Fruit fly (Drosophila melanogaster) whole organism, embryonic: ENCODE results near the gene CG10948.

Source experiments
- Adf1 ChIP-seq: fragments of 200-800 bp; sonication (Bioruptor generic); IDR thresholded peaks from 2 replicates; pipeline ENCODE4 v1.3.6; 2022; ENCODE audit warnings: missing biosample characterization, missing genetic modification characterization
- Aef1 ChIP-seq: fragments of 200-800 bp; sonication (Bioruptor generic); IDR thresholded peaks from 3 replicates; pipeline ENCODE4 v1.3.6; 2022; ENCODE audit warnings: missing biosample characterization, missing genetic modification characterization
- CG10321 ChIP-seq: fragments of 200-800 bp; sonication (Bioruptor generic); IDR thresholded peaks from 2 replicates; pipeline ENCODE4 v1.3.6; 2022; ENCODE audit warnings: missing biosample characterization, missing genetic modification characterization
- CG10431 ChIP-seq: fragments of 200-800 bp; sonication (Bioruptor generic); optimal IDR thresholded peaks from 3 replicates; lab custom pipeline; 2018; ENCODE audit warnings: missing biosample characterization, mild to moderate bottlenecking, missing genetic modification characterization
- CG10543 ChIP-seq: fragments of 200-800 bp; sonication (Bioruptor generic); optimal IDR thresholded peaks from 3 replicates; lab custom pipeline; 2017; ENCODE audit warnings: missing biosample characterization, mild to moderate bottlenecking, missing genetic modification characterization, moderate library complexity
- CG10959 ChIP-seq: fragments of 200-800 bp; sonication (Bioruptor generic); IDR thresholded peaks from 2 replicates; pipeline ENCODE4 v1.3.6; 2022; ENCODE audit warnings: missing biosample characterization, missing genetic modification characterization
- CG11247 ChIP-seq: fragments of 200-800 bp; sonication (Bioruptor generic); IDR thresholded peaks from 2 replicates; pipeline ENCODE4 v1.3.6; 2022; ENCODE audit warnings: missing biosample characterization, missing genetic modification characterization
- CG12071 ChIP-seq: fragments of 200-800 bp; sonication (Bioruptor generic); optimal IDR thresholded peaks from 3 replicates; lab custom pipeline; 2018; ENCODE audit warnings: missing biosample characterization, mild to moderate bottlenecking, missing genetic modification characterization
- CG13287 ChIP-seq: fragments of 200-800 bp; sonication (Bioruptor generic); IDR thresholded peaks from 2 replicates; pipeline ENCODE4 v1.3.6; 2022; ENCODE audit warnings: missing biosample characterization, missing genetic modification characterization; ENCODE audit not compliant: partially characterized antibody
- CG13424 ChIP-seq: fragments of 200-800 bp; sonication (Bioruptor generic); optimal IDR thresholded peaks from 2 replicates; lab custom pipeline; 2019; ENCODE audit warnings: missing biosample characterization, mild to moderate bottlenecking, missing genetic modification characterization, moderate library complexity
- CG13624 ChIP-seq: fragments of 200-800 bp; sonication (Bioruptor generic); optimal IDR thresholded peaks from 2 replicates; lab custom pipeline; 2016; ENCODE audit warnings: missing biosample characterization, missing genetic modification characterization
- CG14441 ChIP-seq: fragments of 200-800 bp; sonication (Bioruptor generic); IDR thresholded peaks from 2 replicates; pipeline ENCODE4 v1.3.6; 2022; ENCODE audit warnings: missing biosample characterization, missing genetic modification characterization
- CG14860 ChIP-seq: fragments of 200-800 bp; sonication (Bioruptor generic); IDR thresholded peaks from 3 replicates; pipeline ENCODE4 v1.3.6; 2022; ENCODE audit warnings: missing biosample characterization, missing genetic modification characterization; ENCODE audit not compliant: partially characterized antibody
- CG18011 ChIP-seq: fragments of 200-800 bp; sonication (Bioruptor generic); optimal IDR thresholded peaks from 2 replicates; lab custom pipeline; 2017; ENCODE audit warnings: missing biosample characterization, missing genetic modification characterization, mild to moderate bottlenecking, moderate library complexity, missing genotype
- CG2202 ChIP-seq: fragments of 200-800 bp; sonication (Bioruptor generic); optimal IDR thresholded peaks from 2 replicates; lab custom pipeline; 2018; ENCODE audit warnings: missing biosample characterization, mild to moderate bottlenecking, missing genetic modification characterization
- CG3163 ChIP-seq: fragments of 200-800 bp; sonication (Bioruptor generic); optimal IDR thresholded peaks from 3 replicates; lab custom pipeline; 2016; ENCODE audit warnings: missing biosample characterization, missing genetic modification characterization
- CG32772 ChIP-seq: fragments of 200-800 bp; sonication (Bioruptor generic); IDR thresholded peaks from 2 replicates; pipeline ENCODE4 v1.3.6; 2022; ENCODE audit warnings: missing biosample characterization, missing genetic modification characterization
- CG3407 ChIP-seq: fragments of 200-800 bp; sonication (Bioruptor generic); optimal IDR thresholded peaks from 2 replicates; lab custom pipeline; 2018; ENCODE audit warnings: missing biosample characterization, mild to moderate bottlenecking, missing genetic modification characterization
- CG3838 ChIP-seq: fragments of 200-800 bp; sonication (Bioruptor generic); optimal IDR thresholded peaks from 3 replicates; lab custom pipeline; 2016; ENCODE audit warnings: missing biosample characterization, missing genetic modification characterization
- CG3995 ChIP-seq: fragments of 200-800 bp; sonication (Bioruptor generic); optimal IDR thresholded peaks from 3 replicates; lab custom pipeline; 2016; ENCODE audit warnings: missing biosample characterization, missing genetic modification characterization
- CG6654 ChIP-seq: fragments of 200-800 bp; sonication (Bioruptor generic); optimal IDR thresholded peaks from 2 replicates; lab custom pipeline; 2017; ENCODE audit warnings: missing biosample characterization, mild to moderate bottlenecking, missing genetic modification characterization
- CG7786 ChIP-seq: fragments of 200-800 bp; sonication (Bioruptor generic); optimal IDR thresholded peaks from 2 replicates; lab custom pipeline; 2016; ENCODE audit warnings: missing biosample characterization, missing genetic modification characterization
- CG8765 ChIP-seq: fragments of 200-800 bp; sonication (Bioruptor generic); IDR thresholded peaks from 2 replicates; pipeline ENCODE4 v1.3.6; 2022; ENCODE audit warnings: missing biosample characterization, missing genetic modification characterization
- CG9437 ChIP-seq: fragments of 200-800 bp; sonication (Bioruptor generic); optimal IDR thresholded peaks from 2 replicates; lab custom pipeline; 2018; ENCODE audit warnings: missing biosample characterization, mild to moderate bottlenecking, missing genetic modification characterization
- CG9609 ChIP-seq: fragments of 200-800 bp; sonication (Bioruptor generic); optimal IDR thresholded peaks from 3 replicates; lab custom pipeline; 2016; ENCODE audit warnings: missing biosample characterization, missing genetic modification characterization
- CG9727 ChIP-seq: fragments of 200-800 bp; sonication (Bioruptor generic); optimal IDR thresholded peaks from 3 replicates; lab custom pipeline; 2017; ENCODE audit warnings: missing biosample characterization, mild to moderate bottlenecking, missing genetic modification characterization
- CrebB ChIP-seq: fragments of 200-800 bp; sonication (Bioruptor generic); optimal IDR thresholded peaks from 3 replicates; lab custom pipeline; 2018; ENCODE audit warnings: missing biosample characterization, mild to moderate bottlenecking, missing genetic modification characterization
- E2f2 ChIP-seq: fragments of 200-800 bp; sonication (Bioruptor generic); IDR thresholded peaks from 2 replicates; pipeline ENCODE4 v1.3.6; 2022; ENCODE audit warnings: missing biosample characterization, missing genetic modification characterization
- Eip74EF ChIP-seq, 2 experiments: fragments of 200-800 bp in 1 of 2; fragments of >200 bp in 1 of 2; sonication (Bioruptor generic) in 1 of 2; optimal IDR thresholded peaks; 2 replicates each; lab custom pipeline; 2017 to 2019; ENCODE audit warnings: missing biosample characterization in 2 of 2, missing genetic modification characterization in 2 of 2, mild to moderate bottlenecking in 1 of 2, moderate library complexity in 1 of 2
- Gsc ChIP-seq: fragments of 200-800 bp; sonication (Bioruptor generic); IDR thresholded peaks from 2 replicates; pipeline ENCODE4 v1.3.6; 2022; ENCODE audit warnings: missing biosample characterization, missing genetic modification characterization
- Gug ChIP-seq: fragments of 200-800 bp; sonication (Bioruptor generic); IDR thresholded peaks from 4 replicates; pipeline ENCODE4 v1.3.6; 2022; ENCODE audit warnings: missing biosample characterization, missing genetic modification characterization
- HLH4C ChIP-seq: fragments of 200-800 bp; sonication (Bioruptor generic); IDR thresholded peaks from 3 replicates; pipeline ENCODE4 v1.3.6; 2022; ENCODE audit warnings: missing biosample characterization, missing genetic modification characterization; ENCODE audit not compliant: partially characterized antibody
- Hmr ChIP-seq: fragments of 200-800 bp; sonication (Bioruptor generic); optimal IDR thresholded peaks from 3 replicates; lab custom pipeline; 2017; ENCODE audit warnings: mild to moderate bottlenecking, missing biosample characterization, missing genetic modification reagents, missing genetic modification characterization
- Hr39 ChIP-seq: fragments of >200 bp; optimal IDR thresholded peaks from 2 replicates; lab custom pipeline; 2017
- NC2α ChIP-seq: fragments of 200-800 bp; sonication (Bioruptor generic); optimal IDR thresholded peaks from 2 replicates; lab custom pipeline; 2016; ENCODE audit warnings: missing biosample characterization, missing genetic modification characterization
- aop ChIP-seq: fragments of 200-800 bp; sonication (Bioruptor generic); IDR thresholded peaks from 2 replicates; pipeline ENCODE4 v1.3.6; 2022; ENCODE audit warnings: missing biosample characterization, missing genetic modification characterization
- ato ChIP-seq: fragments of 200-800 bp; sonication (Bioruptor generic); IDR thresholded peaks from 2 replicates; pipeline ENCODE4 v1.3.6; 2022; ENCODE audit warnings: missing biosample characterization, missing genetic modification characterization; ENCODE audit not compliant: partially characterized antibody
- cg ChIP-seq: fragments of 200-800 bp; sonication (Bioruptor generic); optimal IDR thresholded peaks from 3 replicates; lab custom pipeline; 2019; ENCODE audit warnings: missing biosample characterization, mild to moderate bottlenecking, missing genetic modification characterization, moderate library complexity
- dm ChIP-seq: fragments of 200-800 bp; sonication (Bioruptor generic); optimal IDR thresholded peaks from 3 replicates; lab custom pipeline; 2016; ENCODE audit warnings: missing biosample characterization, missing genetic modification characterization
- eve ChIP-seq, 2 experiments: fragments of >200 bp; optimal IDR thresholded peaks; 2 replicates each; lab custom pipeline; 2017; ENCODE audit warnings: missing biosample characterization in 2 of 2, missing genetic modification characterization in 2 of 2
- fd96Cb ChIP-seq: fragments of 200-800 bp; sonication (Bioruptor generic); optimal IDR thresholded peaks from 2 replicates; lab custom pipeline; 2018; ENCODE audit warnings: missing biosample characterization, mild to moderate bottlenecking, missing genetic modification characterization, moderate library complexity
- fru ChIP-seq: fragments of >200 bp; optimal IDR thresholded peaks from 2 replicates; lab custom pipeline; 2017
- grn ChIP-seq: fragments of 200-800 bp; sonication (Bioruptor generic); optimal IDR thresholded peaks from 3 replicates; lab custom pipeline; 2017; ENCODE audit warnings: missing biosample characterization, missing genetic modification characterization
- insv ChIP-seq, 2 experiments: fragments of 200-800 bp; sonication (Bioruptor generic); optimal IDR thresholded peaks; 3 replicates each; lab custom pipeline; 2016 to 2018; ENCODE audit warnings: missing biosample characterization in 2 of 2, missing genetic modification characterization in 2 of 2
- lab ChIP-seq: fragments of 200-800 bp; sonication (Bioruptor generic); optimal IDR thresholded peaks from 3 replicates; lab custom pipeline; 2017; ENCODE audit warnings: missing biosample characterization, missing genetic modification characterization, mild to moderate bottlenecking, moderate library complexity, missing genetic modification reagents
- nom ChIP-seq: fragments of 200-800 bp; sonication (Bioruptor generic); optimal IDR thresholded peaks from 2 replicates; lab custom pipeline; 2017; ENCODE audit warnings: missing biosample characterization, missing genetic modification characterization, mild to moderate bottlenecking, moderate library complexity, missing genetic modification reagents
- sisA ChIP-seq: fragments of 200-800 bp; sonication (Bioruptor generic); IDR thresholded peaks from 2 replicates; pipeline ENCODE4 v1.3.6; 2022; ENCODE audit warnings: missing biosample characterization, missing genetic modification characterization
- sna ChIP-seq: fragments of 200-800 bp; sonication (Bioruptor generic); IDR thresholded peaks from 2 replicates; pipeline ENCODE4 v1.3.6; 2022; ENCODE audit warnings: missing biosample characterization, missing genetic modification characterization; ENCODE audit not compliant: partially characterized antibody
- so ChIP-seq: fragments of 200-800 bp; sonication (Bioruptor generic); IDR thresholded peaks from 3 replicates; pipeline ENCODE4 v1.3.6; 2022; ENCODE audit warnings: missing biosample characterization, missing genetic modification characterization
- stwl ChIP-seq: fragments of 200-800 bp; sonication (Bioruptor generic); optimal IDR thresholded peaks from 3 replicates; lab custom pipeline; 2018; ENCODE audit warnings: missing biosample characterization, mild to moderate bottlenecking, missing genetic modification characterization, moderate library complexity
- tio ChIP-seq: fragments of 200-800 bp; sonication (Bioruptor generic); optimal IDR thresholded peaks from 2 replicates; lab custom pipeline; 2017; ENCODE audit warnings: missing biosample characterization, missing genetic modification characterization, inconsistent platforms

The CG10948 gene

DNA sequence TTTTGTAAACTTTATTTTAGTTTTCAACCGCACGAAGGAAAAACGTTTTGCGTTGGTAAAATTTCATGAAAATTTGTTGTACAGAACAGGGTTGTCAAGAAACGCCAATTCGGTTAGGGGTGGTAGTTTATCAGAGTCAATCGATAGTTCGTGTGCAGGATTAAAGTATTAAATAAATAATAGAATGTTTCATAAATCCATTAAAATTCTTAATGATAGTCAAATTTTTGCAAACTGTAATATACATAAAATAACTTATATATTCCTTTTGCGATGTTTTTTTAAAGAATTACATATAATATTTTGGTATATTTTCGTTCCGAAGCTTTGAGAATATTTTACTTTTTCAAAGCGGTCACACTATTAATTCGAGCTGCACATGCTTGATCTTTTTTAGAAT is 36.0 kb downstream of the CG10948 start, which contains the start of the genes Sf3a2 and CG42588 (continued):
- TF ChIP-seq CG9609 (GFP tag; lab: Kevin White, UChicago) = peak; percentile 10
- TF ChIP-seq CG3995 (GFP tag; lab: Kevin White, UChicago) = peak; percentile 32
- TF ChIP-seq Gsc (GFP tag; lab: Robert Waterston, UW) = no peak
- peak; percentile 62; the same call in 1 of the 3 replicates for TF ChIP-seq CG14860 (GFP tag; lab: Robert Waterston, UW)
- no peak for TF ChIP-seq insv (GFP tag; optimal IDR thresholded peaks at IDR 0.05; lab: Kevin White, UChicago)
- no peak for TF ChIP-seq CG10321
- peak; percentile 75 for TF ChIP-seq CG32772 (GFP tag; lab: Robert Waterston, UW)
- no peak for TF ChIP-seq CG12071
- TF ChIP-seq aop = no peak
- peak; percentile 73 for TF ChIP-seq CG11247 (GFP tag; lab: Robert Waterston, UW)
- TF ChIP-seq sna (GFP tag; lab: Robert Waterston, UW) = peak; percentile 83
- peak; percentile 57 for TF ChIP-seq CG14441 (GFP tag; lab: Robert Waterston, UW)
- TF ChIP-seq fru = no peak
- TF ChIP-seq cg (GFP tag; lab: Kevin White, UChicago) = no peak
- TF ChIP-seq CG9437 (GFP tag; lab: Kevin White, UChicago) = peak; percentile 7
- TF ChIP-seq Aef1 (GFP tag; lab: Robert Waterston, UW) = peak; percentile 84; the same call in 2 of the 3 replicates
- TF ChIP-seq CG13624 (GFP tag; lab: Kevin White, UChicago) = peak; percentile 64
- peak; percentile 2 for TF ChIP-seq CG7786 (GFP tag; lab: Kevin White, UChicago)
- peak; percentile 13 for TF ChIP-seq dm (GFP tag; lab: Kevin White, UChicago)
- TF ChIP-seq Eip74EF (GFP tag; optimal IDR thresholded peaks at IDR 0.05; lab: Kevin White, UChicago) = no peak
- TF ChIP-seq Hmr = no peak
- 0 out of 2 replicates have a peak, but pooled peaks have one; percentile 29 for TF ChIP-seq ato (GFP tag; lab: Robert Waterston, UW)
- TF ChIP-seq CG13424 (tag; lab: Kevin White, UChicago) = peak; percentile 78
- TF ChIP-seq CG2202 (tag; lab: Kevin White, UChicago) = peak; percentile 2
- TF ChIP-seq CG6654 (GFP tag; lab: Kevin White, UChicago) = no peak
- TF ChIP-seq CG18011 (GFP tag; lab: Kevin White, UChicago) = peak; percentile 28
- TF ChIP-seq so (GFP tag; lab: Robert Waterston, UW) = no peak
- TF ChIP-seq CG3163 = no peak
- no peak for TF ChIP-seq CG10431 (GFP tag; lab: Kevin White, UChicago)
- no peak for TF ChIP-seq CG10543 (GFP tag; lab: Kevin White, UChicago)
- TF ChIP-seq Hr39 (lab: Kevin White, UChicago) = no peak
- TF ChIP-seq tio (GFP tag; lab: Kevin White, UChicago) = no peak
- TF ChIP-seq stwl (tag; lab: Kevin White, UChicago) = peak; percentile 61
- TF ChIP-seq Adf1 (GFP tag; lab: Robert Waterston, UW) = peak; percentile 38; the same call in 1 of the 2 replicates
- no peak for TF ChIP-seq nom (GFP tag; lab: Kevin White, UChicago)
- no peak for TF ChIP-seq CrebB (tag; lab: Kevin White, UChicago)
- TF ChIP-seq fd96Cb = peak; percentile 12
- 0 out of 2 replicates have a peak, but pooled peaks have one; percentile 26 for TF ChIP-seq CG10959 (GFP tag; lab: Robert Waterston, UW)
- peak; percentile 48 for TF ChIP-seq CG3838
- TF ChIP-seq lab (GFP tag; lab: Kevin White, UChicago) = no peak
- TF ChIP-seq HLH4C (GFP tag; lab: Robert Waterston, UW) = peak; percentile 67
- TF ChIP-seq sisA (GFP tag; lab: Robert Waterston, UW) = peak; percentile 63
- TF ChIP-seq CG13287 (GFP tag; lab: Robert Waterston, UW) = peak; percentile 89
- TF ChIP-seq E2f2 (GFP tag; lab: Robert Waterston, UW) = peak; percentile 66
- peak; percentile 17 for TF ChIP-seq NC2α (GFP tag; lab: Kevin White, UChicago)
- no peak for TF ChIP-seq CG3407 (GFP tag; lab: Kevin White, UChicago)
- no peak for TF ChIP-seq eve (GFP tag; optimal IDR thresholded peaks at IDR 0.05; lab: Kevin White, UChicago)
- peak; percentile 58 for TF ChIP-seq CG9727 (GFP tag; lab: Kevin White, UChicago)
- TF ChIP-seq grn (GFP tag; lab: Kevin White, UChicago) = no peak
- peak; percentile 75; the same call in 3 of the 4 replicates for TF ChIP-seq Gug (GFP tag; lab: Robert Waterston, UW)
- TF ChIP-seq CG8765 = no peak
